Fruit fly (Drosophila melanogaster) whole organism, adult: ENCODE results near the gene Srg3.

ENCODE experiments used
- CG11617 ChIP-seq: fragments of 200-800 bp; sonication (Bioruptor generic); optimal IDR thresholded peaks from 2 replicates; lab custom pipeline; 2017; ENCODE audit warnings: mild to moderate bottlenecking, missing biosample characterization, missing genetic modification reagents, missing genetic modification characterization
- CG12768 ChIP-seq: fragments of 200-800 bp; sonication (Bioruptor generic); optimal IDR thresholded peaks from 2 replicates; lab custom pipeline; 2017; ENCODE audit warnings: missing biosample characterization, missing genetic modification characterization, mild to moderate bottlenecking, moderate library complexity, missing genetic modification reagents
- CG14711 ChIP-seq: fragments of 200-800 bp; sonication (Bioruptor generic); optimal IDR thresholded peaks from 2 replicates; lab custom pipeline; 2018; ENCODE audit warnings: missing biosample characterization, mild to moderate bottlenecking, missing genetic modification characterization, moderate library complexity
- CG1620 ChIP-seq: fragments of 200-800 bp; sonication (Bioruptor generic); optimal IDR thresholded peaks from 2 replicates; lab custom pipeline; 2016; ENCODE audit warnings: missing biosample characterization, missing genetic modification characterization
- CG33017 ChIP-seq: fragments of 200-800 bp; sonication (Bioruptor generic); optimal IDR thresholded peaks from 2 replicates; lab custom pipeline; 2018; ENCODE audit warnings: missing biosample characterization, mild to moderate bottlenecking, missing genetic modification characterization, moderate library complexity
- CG5204 ChIP-seq: fragments of 200-800 bp; sonication (Bioruptor generic); optimal IDR thresholded peaks from 2 replicates; lab custom pipeline; 2016; ENCODE audit warnings: missing biosample characterization, missing genetic modification characterization
- CG7045 ChIP-seq: fragments of 200-800 bp; sonication (Bioruptor generic); optimal IDR thresholded peaks from 2 replicates; lab custom pipeline; 2017; ENCODE audit warnings: missing biosample characterization, mild to moderate bottlenecking, missing genetic modification characterization
- CG7101 ChIP-seq: fragments of 200-800 bp; sonication (Bioruptor generic); optimal IDR thresholded peaks from 2 replicates; lab custom pipeline; 2018; ENCODE audit warnings: missing biosample characterization, mild to moderate bottlenecking, missing genetic modification characterization, moderate library complexity
- Clk ChIP-seq: fragments of 200-800 bp; sonication (Bioruptor generic); optimal IDR thresholded peaks from 2 replicates; lab custom pipeline; 2017; ENCODE audit warnings: missing biosample characterization, missing genetic modification characterization
- Crg-1 ChIP-seq: fragments of 200-800 bp; sonication (Bioruptor generic); optimal IDR thresholded peaks from 2 replicates; lab custom pipeline; 2016; ENCODE audit warnings: missing biosample characterization, missing genetic modification characterization
- Hr96 ChIP-seq: fragments of 200-800 bp; sonication (Bioruptor generic); optimal IDR thresholded peaks from 2 replicates; lab custom pipeline; 2016; ENCODE audit warnings: missing biosample characterization, missing genetic modification characterization
- Mnt ChIP-seq: fragments of 200-800 bp; sonication (Bioruptor generic); optimal IDR thresholded peaks from 2 replicates; lab custom pipeline; 2016; ENCODE audit warnings: missing biosample characterization, mild to moderate bottlenecking, missing genetic modification characterization
- bab1 ChIP-seq: fragments of 200-800 bp; sonication (Bioruptor generic); optimal IDR thresholded peaks from 3 replicates; lab custom pipeline; 2019; ENCODE audit warnings: missing biosample characterization, mild to moderate bottlenecking, missing genetic modification characterization, moderate library complexity
- cic ChIP-seq: fragments of 200-800 bp; sonication (Bioruptor generic); optimal IDR thresholded peaks from 2 replicates; lab custom pipeline; 2017; ENCODE audit warnings: missing biosample characterization, mild to moderate bottlenecking, missing genetic modification characterization, moderate library complexity
- cnc ChIP-seq, 2 experiments: fragments of >200 bp; optimal IDR thresholded peaks; 2 replicates each; lab custom pipeline; 2017
- kay ChIP-seq: fragments of 200-800 bp; sonication (Bioruptor generic); peaks from one replicate; lab custom pipeline; 2016; ENCODE audit warnings: missing biosample characterization, missing genetic modification characterization, borderline replicate concordance
- ovo ChIP-seq: fragments of 200-800 bp; sonication (Bioruptor generic); optimal IDR thresholded peaks from 2 replicates; lab custom pipeline; 2016; ENCODE audit warnings: missing biosample characterization, missing genetic modification characterization
- pad ChIP-seq: fragments of 200-800 bp; sonication (Bioruptor generic); optimal IDR thresholded peaks from 3 replicates; lab custom pipeline; 2017; ENCODE audit warnings: missing biosample characterization, missing genetic modification characterization, mild to moderate bottlenecking, moderate library complexity, missing genetic modification reagents
- tj ChIP-seq: fragments of 200-800 bp; sonication (Bioruptor generic); optimal IDR thresholded peaks from 3 replicates; lab custom pipeline; 2017; ENCODE audit warnings: missing biosample characterization, mild to moderate bottlenecking, missing genetic modification characterization, moderate library complexity
- toe ChIP-seq: fragments of 200-800 bp; sonication (Bioruptor generic); optimal IDR thresholded peaks from 2 replicates; lab custom pipeline; 2016; ENCODE audit warnings: missing biosample characterization, missing genetic modification characterization

Srg3 gene

dm6 chr3L:9426656-9427294 lies 16.3 kb upstream of the Srg3 start, which contains the start of the genes Atat and Shc:
TSS of gene Atat (minus strand) at chr3L:9426758.
TSS of gene Shc (plus strand) at chr3L:9427010.
- peak; percentile 97 for TF ChIP-seq kay (GFP tag; lab: Kevin White, UChicago)
- no peak for TF ChIP-seq cnc (optimal IDR thresholded peaks at IDR 0.05; lab: Kevin White, UChicago)
- peak; percentile 89 for TF ChIP-seq tj (GFP tag; lab: Kevin White, UChicago)
- peak; percentile 99 for TF ChIP-seq Crg-1 (GFP tag; lab: Kevin White, UChicago)
- peak; percentile 100 for TF ChIP-seq CG1620 (GFP tag; lab: Kevin White, UChicago)
- peak; percentile 95 for TF ChIP-seq CG14711 (tag; lab: Kevin White, UChicago)
- TF ChIP-seq toe (GFP tag; lab: Kevin White, UChicago): peak; percentile 100
- no peak for TF ChIP-seq CG5204
- peak; percentile 100 for TF ChIP-seq Hr96 (GFP tag; lab: Kevin White, UChicago)
- TF ChIP-seq cic (GFP tag; lab: Kevin White, UChicago): peak; percentile 89
- peak; percentile 99 for TF ChIP-seq CG7101 (tag; lab: Kevin White, UChicago)
- TF ChIP-seq Clk (GFP tag; lab: Kevin White, UChicago): peak; percentile 99
- peak; percentile 94 for TF ChIP-seq Mnt
- TF ChIP-seq ovo: peak; percentile 96
- peak; percentile 99 for TF ChIP-seq bab1 (GFP tag; lab: Kevin White, UChicago)
- peak; percentile 98 for TF ChIP-seq CG7045 (GFP tag; lab: Kevin White, UChicago)
- TF ChIP-seq CG12768: peak; percentile 99
- TF ChIP-seq pad: peak; percentile 95
- TF ChIP-seq CG33017: peak; percentile 97
- peak; percentile 97 for TF ChIP-seq CG11617 (GFP tag; lab: Kevin White, UChicago)

- TF ChIP-seq toe (GFP tag; lab: Kevin White, UChicago) (no peak), CG7045 (GFP tag; lab: Kevin White, UChicago) (peak; percentile 15), CG11617 (GFP tag; lab: Kevin White, UChicago) (peak; percentile 73), cic (GFP tag; lab: Kevin White, UChicago) (peak; percentile 48), ovo (peak; percentile 19), tj (GFP tag; lab: Kevin White, UChicago) (peak; percentile 27), bab1 (GFP tag; lab: Kevin White, UChicago) (peak; percentile 70), CG1620 (GFP tag; lab: Kevin White, UChicago) (peak; percentile 61), Mnt (peak; percentile 87), kay (GFP tag; lab: Kevin White, UChicago) (no peak), CG14711 (tag; lab: Kevin White, UChicago) (peak; percentile 50), Hr96 (GFP tag; lab: Kevin White, UChicago) (peak; percentile 40), cnc (optimal IDR thresholded peaks at IDR 0.05; lab: Kevin White, UChicago) (no peak), CG12768 (peak; percentile 47), Clk (GFP tag; lab: Kevin White, UChicago) (peak; percentile 1), pad (peak; percentile 24), Crg-1 (GFP tag; lab: Kevin White, UChicago) (peak; percentile 33), CG33017 (peak; percentile 51), CG7101 (tag; lab: Kevin White, UChicago) (peak; percentile 66), CG5204 (no peak)
These were observed 13.1 kb upstream of the Srg3 start, which contains the start of the genes RpS17 and MTF-1 for dm6 chr3L:9429665-9430607. TSS of gene RpS17 (minus strand) at chr3L:9429821. TSS of gene MTF-1 (plus strand) at chr3L:9430312.

- peak; percentile 34 for TF ChIP-seq CG12768
- TF ChIP-seq Mnt: no peak
These were observed 12.5 kb upstream of the Srg3 start for dm6 chr3L:9430608-9430952.

- TF ChIP-seq bab1 (GFP tag; lab: Kevin White, UChicago) (no peak), CG12768 (no peak), ovo (no peak), CG14711 (tag; lab: Kevin White, UChicago) (no peak), tj (GFP tag; lab: Kevin White, UChicago) (no peak), Crg-1 (GFP tag; lab: Kevin White, UChicago) (no peak), toe (GFP tag; lab: Kevin White, UChicago) (no peak), CG1620 (GFP tag; lab: Kevin White, UChicago) (no peak), cic (GFP tag; lab: Kevin White, UChicago) (no peak), CG5204 (no peak), pad (no peak), CG11617 (GFP tag; lab: Kevin White, UChicago) (no peak), CG7101 (tag; lab: Kevin White, UChicago) (no peak)
These were observed 11.0 kb upstream of the Srg3 start for dm6 chr3L:9431848-9432623.
